Worm (Caenorhabditis elegans) whole organism, mixed stage, embryonic: ENCODE data around the gene arrd-15.

ENCODE experiments used
- M03D4.4 ChIP-seq: sonication (generic microtip); optimal IDR thresholded peaks from 2 replicates; lab custom pipeline; 2017; ENCODE audit warnings: mild to moderate bottlenecking, missing genetic modification characterization, missing compliant biosample characterization
- bed-3 ChIP-seq: fragments of 200-800 bp; sonication (Bioruptor generic); optimal IDR thresholded peaks from 3 replicates; lab custom pipeline; 2018; ENCODE audit warnings: mild to moderate bottlenecking, missing genetic modification characterization, moderate library complexity, missing compliant biosample characterization
- blmp-1 ChIP-seq: fragments of 150-350 bp; optimal IDR thresholded peaks from 2 replicates; lab custom pipeline; 2014; ENCODE audit warnings: missing biosample characterization, missing genetic modification characterization
- ceh-39 ChIP-seq: fragments of 150-350 bp; optimal IDR thresholded peaks from 2 replicates; lab custom pipeline; 2014; ENCODE audit warnings: missing biosample characterization, missing genetic modification characterization
- ceh-43 ChIP-seq: fragments of 200-800 bp; sonication (Bioruptor generic); optimal IDR thresholded peaks from 2 replicates; lab custom pipeline; 2018; ENCODE audit warnings: mild to moderate bottlenecking, missing genetic modification characterization, moderate library complexity, missing compliant biosample characterization
- ceh-83 ChIP-seq: fragments of 200-800 bp; sonication (Bioruptor generic); optimal IDR thresholded peaks from 2 replicates; lab custom pipeline; 2018; ENCODE audit warnings: mild to moderate bottlenecking, missing genetic modification characterization, missing compliant biosample characterization
- ces-1 ChIP-seq: fragments of 150-350 bp; optimal IDR thresholded peaks from 2 replicates; lab custom pipeline; 2014; ENCODE audit warnings: missing biosample characterization, missing genetic modification reagents, missing genetic modification characterization
- cnd-1 ChIP-seq: fragments of 200-800 bp; sonication (Bioruptor generic); optimal IDR thresholded peaks from 2 replicates; lab custom pipeline; 2018; ENCODE audit warnings: mild to moderate bottlenecking, missing genetic modification characterization, missing compliant biosample characterization
- elt-1 ChIP-seq: sonication (generic microtip); optimal IDR thresholded peaks from 2 replicates; lab custom pipeline; 2017; ENCODE audit warnings: missing genetic modification characterization, mild to moderate bottlenecking, missing compliant biosample characterization, antibody characterized with exemption, moderate library complexity, borderline replicate concordance; ENCODE audit not compliant: insufficient read depth
- elt-3 ChIP-seq: fragments of 150-350 bp; optimal IDR thresholded peaks from 2 replicates; lab custom pipeline; 2014; ENCODE audit warnings: missing biosample characterization, missing genetic modification characterization
- flh-1 ChIP-seq: fragments of 200-800 bp; sonication (Bioruptor generic); optimal IDR thresholded peaks from 2 replicates; lab custom pipeline; 2018; ENCODE audit warnings: mild to moderate bottlenecking, missing genetic modification characterization, moderate library complexity, missing compliant biosample characterization
- ham-2 ChIP-seq: fragments of 200-800 bp; sonication (Bioruptor generic); optimal IDR thresholded peaks from 2 replicates; lab custom pipeline; 2018; ENCODE audit warnings: mild to moderate bottlenecking, missing genetic modification characterization, missing compliant biosample characterization
- hlh-1 ChIP-seq: fragments of 150-350 bp; optimal IDR thresholded peaks from 2 replicates; lab custom pipeline; 2014; ENCODE audit warnings: missing biosample characterization, missing genetic modification reagents, missing genetic modification characterization
- lin-13 ChIP-seq: fragments of 150-350 bp; optimal IDR thresholded peaks from 2 replicates; lab custom pipeline; 2014; ENCODE audit warnings: missing biosample characterization, missing genetic modification characterization
- lin-32 ChIP-seq: fragments of 200-800 bp; sonication (Bioruptor generic); optimal IDR thresholded peaks from 2 replicates; lab custom pipeline; 2018; ENCODE audit warnings: mild to moderate bottlenecking, missing genetic modification characterization, missing compliant biosample characterization
- lsy-2 ChIP-seq: fragments of 150-350 bp; optimal IDR thresholded peaks from 2 replicates; lab custom pipeline; 2014; ENCODE audit warnings: missing biosample characterization, missing genetic modification characterization
- mab-5 ChIP-seq: fragments of 150-350 bp; optimal IDR thresholded peaks from 2 replicates; lab custom pipeline; 2014; ENCODE audit warnings: missing biosample characterization, missing genetic modification characterization
- mep-1 ChIP-seq: fragments of 150-350 bp; optimal IDR thresholded peaks from 2 replicates; lab custom pipeline; 2017; ENCODE audit warnings: missing biosample characterization, missing genetic modification reagents, missing genetic modification characterization, inconsistent platforms
- mls-2 ChIP-seq: sonication (generic microtip); optimal IDR thresholded peaks from 2 replicates; lab custom pipeline; 2016; ENCODE audit warnings: mild to moderate bottlenecking, missing genetic modification characterization, moderate library complexity, missing compliant biosample characterization
- nhr-12 ChIP-seq: fragments of 150-350 bp; optimal IDR thresholded peaks from 2 replicates; lab custom pipeline; 2014; ENCODE audit warnings: missing biosample characterization, missing genetic modification characterization
- nhr-2 ChIP-seq: fragments of 150-350 bp; optimal IDR thresholded peaks from 2 replicates; lab custom pipeline; 2014; ENCODE audit warnings: missing biosample characterization, missing genetic modification characterization
- nhr-237 ChIP-seq: fragments of 150-350 bp; optimal IDR thresholded peaks from 2 replicates; lab custom pipeline; 2014; ENCODE audit warnings: missing biosample characterization, missing genetic modification characterization
- nhr-28 ChIP-seq: fragments of 150-350 bp; optimal IDR thresholded peaks from 2 replicates; lab custom pipeline; 2014; ENCODE audit warnings: missing biosample characterization, missing genetic modification characterization
- nhr-76 ChIP-seq: sonication (generic microtip); optimal IDR thresholded peaks from 2 replicates; lab custom pipeline; 2017; ENCODE audit warnings: missing biosample characterization, missing genetic modification characterization
- pha-4 ChIP-seq: fragments of 150-350 bp; optimal IDR thresholded peaks from 2 replicates; lab custom pipeline; 2018; ENCODE audit warnings: missing biosample characterization, missing genetic modification reagents, missing genetic modification characterization
- sem-2 ChIP-seq: fragments of 200-800 bp; sonication (Bioruptor generic); optimal IDR thresholded peaks from 2 replicates; lab custom pipeline; 2018; ENCODE audit warnings: mild to moderate bottlenecking, missing genetic modification characterization, missing compliant biosample characterization
- snpc-4 ChIP-seq: fragments of 150-350 bp; optimal IDR thresholded peaks from 2 replicates; lab custom pipeline; 2014; ENCODE audit warnings: missing biosample characterization, missing genetic modification characterization
- sptf-1 ChIP-seq: sonication (generic microtip); optimal IDR thresholded peaks from 2 replicates; lab custom pipeline; 2017; ENCODE audit warnings: mild to moderate bottlenecking, missing genetic modification characterization, moderate library complexity, missing compliant biosample characterization
- tbx-8 ChIP-seq: fragments of 200-800 bp; sonication (Bioruptor generic); optimal IDR thresholded peaks from 2 replicates; lab custom pipeline; 2018; ENCODE audit warnings: mild to moderate bottlenecking, missing genetic modification characterization, moderate library complexity, missing compliant biosample characterization
- unc-39 ChIP-seq: fragments of 150-350 bp; optimal IDR thresholded peaks from 2 replicates; lab custom pipeline; 2014; ENCODE audit warnings: missing biosample characterization, missing genetic modification characterization
- unc-62 ChIP-seq: fragments of 150-350 bp; optimal IDR thresholded peaks from 2 replicates; lab custom pipeline; 2014; ENCODE audit warnings: missing biosample characterization, missing genetic modification reagents, missing genetic modification characterization
- zip-8 ChIP-seq: fragments of 150-350 bp; optimal IDR thresholded peaks from 2 replicates; lab custom pipeline; 2014; ENCODE audit warnings: missing biosample characterization, missing genetic modification characterization
- ztf-11 ChIP-seq: fragments of 150-350 bp; optimal IDR thresholded peaks from 2 replicates; lab custom pipeline; 2014; ENCODE audit warnings: missing biosample characterization, missing genetic modification characterization

The arrd-15 gene

ce11 chrIII:8904914-8905665 is 24.7 kb upstream of the arrd-15 start, which contains the start of gene unc-32:
Gene unc-32, plus strand, starts transcription at chrIII:8905615.
- TF ChIP-seq lin-32 (GFP tag; lab: Kevin White, UChicago) (no peak), mep-1 (tag; lab: Kevin White, UChicago) (peak; percentile 21), nhr-12 (tag; lab: Kevin White, UChicago) (no peak), flh-1 (no peak), mab-5 (no peak), tbx-8 (GFP tag; lab: Kevin White, UChicago) (no peak), sem-2 (GFP tag; lab: Kevin White, UChicago) (no peak), nhr-237 (tag; lab: Kevin White, UChicago) (no peak), lin-13 (no peak), ztf-11 (no peak), ceh-43 (GFP tag; lab: Kevin White, UChicago) (no peak), nhr-28 (tag; lab: Kevin White, UChicago) (no peak), nhr-2 (tag; lab: Kevin White, UChicago) (no peak), lsy-2 (tag; lab: Kevin White, UChicago) (peak; percentile 8), ceh-39 (tag; lab: Kevin White, UChicago) (peak; percentile 5), unc-39 (tag; lab: Kevin White, UChicago) (no peak), ham-2 (no peak), cnd-1 (tag; lab: Kevin White, UChicago) (no peak), pha-4 (tag; lab: Kevin White, UChicago) (no peak), ces-1 (GFP tag; lab: Kevin White, UChicago) (peak; percentile 51), unc-62 (peak; percentile 2), blmp-1 (tag; lab: Kevin White, UChicago) (no peak), nhr-76 (tag; lab: Kevin White, UChicago) (no peak), sptf-1 (tag; lab: Kevin White, UChicago) (no peak), hlh-1 (no peak), elt-3 (tag; lab: Kevin White, UChicago) (no peak), bed-3 (GFP tag; lab: Kevin White, UChicago) (no peak), mls-2 (tag; lab: Kevin White, UChicago) (no peak), M03D4.4 (no peak), ceh-83 (GFP tag; lab: Kevin White, UChicago) (no peak), elt-1 (tag; lab: Kevin White, UChicago) (no peak)

- TF ChIP-seq cnd-1 (tag; lab: Kevin White, UChicago) (no peak), ham-2 (no peak), elt-3 (tag; lab: Kevin White, UChicago) (no peak), mab-5 (no peak), ceh-43 (GFP tag; lab: Kevin White, UChicago) (no peak), lin-13 (no peak), tbx-8 (GFP tag; lab: Kevin White, UChicago) (no peak), flh-1 (no peak), blmp-1 (tag; lab: Kevin White, UChicago) (no peak), sptf-1 (tag; lab: Kevin White, UChicago) (no peak)
Measured at ce11 chrIII:8910139-8910538, 19.7 kb upstream of the arrd-15 start.

ce11 chrIII:8911598-8912194 is 18.1 kb upstream of the arrd-15 start, which contains the start of gene tpk-1:
Gene tpk-1, plus strand, starts transcription at chrIII:8912144.
- TF ChIP-seq ces-1 (GFP tag; lab: Kevin White, UChicago) (no peak), zip-8 (no peak), ceh-39 (tag; lab: Kevin White, UChicago) (no peak), ceh-43 (GFP tag; lab: Kevin White, UChicago) (no peak), nhr-28 (tag; lab: Kevin White, UChicago) (no peak), nhr-76 (tag; lab: Kevin White, UChicago) (no peak), blmp-1 (tag; lab: Kevin White, UChicago) (no peak), unc-62 (no peak), elt-1 (tag; lab: Kevin White, UChicago) (no peak), pha-4 (tag; lab: Kevin White, UChicago) (no peak), unc-39 (tag; lab: Kevin White, UChicago) (no peak), sptf-1 (tag; lab: Kevin White, UChicago) (no peak), lin-13 (no peak), ceh-83 (GFP tag; lab: Kevin White, UChicago) (no peak), tbx-8 (GFP tag; lab: Kevin White, UChicago) (no peak), sem-2 (GFP tag; lab: Kevin White, UChicago) (no peak), snpc-4 (tag; lab: Kevin White, UChicago) (no peak), lin-32 (GFP tag; lab: Kevin White, UChicago) (no peak), mls-2 (tag; lab: Kevin White, UChicago) (no peak)
- TF ChIP-seq, all 35 proteins: peak for 0
